Worm (Caenorhabditis elegans): Measurements from ENCODE around the gene twk-13.
A peak's percentile ranks its signal among the peaks of the same experiment; 100 is the strongest.

Gene twk-13

ce11 chrV:12303453-12304077 lies 34.2 kb downstream of the twk-13 start (continued):
- TF ChIP-seq snpc-4 (tag; optimal IDR thresholded peaks at IDR 0.05) (peak; percentile 57), ama-1 (optimal IDR thresholded peaks at IDR 0.05) (peak; percentile 71), ceh-88 (GFP tag; IDR thresholded peaks at IDR 0.05) (peak; percentile 73), jun-1 (tag; optimal IDR thresholded peaks at IDR 0.05) (peak; percentile 85), lir-3 (tag; optimal IDR thresholded peaks at IDR 0.05; ENCODE audit: poor library complexity) (peak; percentile 10), lin-39 (tag; optimal IDR thresholded peaks at IDR 0.05) (peak; percentile 16), pax-3 (tag; optimal IDR thresholded peaks at IDR 0.05) (peak; percentile 93), isw-1 (GFP tag; IDR thresholded peaks at IDR 0.05) (peak; percentile 23; the same call in 1 of the 2 replicates), nhr-19 (GFP tag; conservative IDR thresholded peaks at IDR 0.05) (peak; percentile 86), lin-35 (GFP tag; optimal IDR thresholded peaks at IDR 0.05) (peak; percentile 71 to 74), efl-3 (GFP tag; optimal IDR thresholded peaks at IDR 0.05) (peak; percentile 84), C34B4.2 (tag; optimal IDR thresholded peaks at IDR 0.05) (no peak), blmp-1 (tag; optimal IDR thresholded peaks at IDR 0.05) (no peak), mdl-1 (tag; optimal IDR thresholded peaks at IDR 0.05) (peak in 1 of 2 experiments; percentile 72), dsc-1 (tag; optimal IDR thresholded peaks at IDR 0.05) (peak; percentile 91), swsn-7 (tag; optimal IDR thresholded peaks at IDR 0.05) (peak; percentile 87), pqm-1 (tag; optimal IDR thresholded peaks at IDR 0.05) (peak; percentile 80), ceh-63 (GFP tag; optimal IDR thresholded peaks at IDR 0.05) (peak; percentile 64), rnt-1 (tag; optimal IDR thresholded peaks at IDR 0.05) (peak; percentile 91), nhr-12 (tag; optimal IDR thresholded peaks at IDR 0.05) (no peak), ztf-4 (tag; optimal IDR thresholded peaks at IDR 0.05) (peak; percentile 84), sup-37 (GFP tag; optimal IDR thresholded peaks at IDR 0.05) (peak; percentile 69), tlp-1 (tag; optimal IDR thresholded peaks at IDR 0.05) (no peak), xbp-1 (tag; optimal IDR thresholded peaks at IDR 0.05) (peak; percentile 72), sox-4 (tag; optimal IDR thresholded peaks at IDR 0.05) (peak; percentile 72), efl-1 (optimal IDR thresholded peaks at IDR 0.05) (peak; percentile 69 to 73), efl-1 (GFP tag; optimal IDR thresholded peaks at IDR 0.05 in 1 of 2) (peak; percentile 52 to 97), lin-15B (tag; optimal IDR thresholded peaks at IDR 0.05) (peak; percentile 15), ztf-11 (tag; optimal IDR thresholded peaks at IDR 0.05) (peak in 1 of 2 experiments; percentile 84), zag-1 (tag; optimal IDR thresholded peaks at IDR 0.05) (no peak), tbx-2 (tag; optimal IDR thresholded peaks at IDR 0.05) (peak; percentile 82), zip-4 (GFP tag; optimal IDR thresholded peaks at IDR 0.05) (peak; percentile 73), nhr-77 (tag; optimal IDR thresholded peaks at IDR 0.05) (peak; percentile 79), hlh-4 (tag; optimal IDR thresholded peaks at IDR 0.05) (no peak), dpl-1 (GFP tag; optimal IDR thresholded peaks at IDR 0.05) (peak; percentile 27 to 68 (median 56)), unc-86 (tag; optimal IDR thresholded peaks at IDR 0.05) (peak; percentile 77), Y116A8C.19 (tag; optimal IDR thresholded peaks at IDR 0.05; ENCODE audit: borderline replicate concordance) (no peak), nhr-28 (tag; optimal IDR thresholded peaks at IDR 0.05) (no peak), lin-14 (GFP tag; optimal IDR thresholded peaks at IDR 0.05) (peak; percentile 76), skn-1 (tag; optimal IDR thresholded peaks at IDR 0.05) (peak; percentile 88), nhr-90 (tag; optimal IDR thresholded peaks at IDR 0.05; ENCODE audit: poor library complexity) (peak; percentile 87), elt-3 (tag; optimal IDR thresholded peaks at IDR 0.05) (peak in 3 of 6 experiments; percentile 36 to 61 (median 37)), irx-1 (tag; optimal IDR thresholded peaks at IDR 0.05) (peak; percentile 73)
